Fruit fly (Drosophila melanogaster): ENCODE data around the gene Gs1l.

The Gs1l gene

dm6 chr2L:4456539-4456994, at the start of gene Gs1l:
Gs1l (minus strand) TSS chr2L:4456807.
- no peak for TF ChIP-seq fkh (GFP tag; optimal IDR thresholded peaks at IDR 0.05)
- TF ChIP-seq Eip75B (GFP tag; optimal IDR thresholded peaks at IDR 0.05), result peak; percentile 12
- no peak for TF ChIP-seq CG8319 (GFP tag; optimal IDR thresholded peaks at IDR 0.05)
- no peak for TF ChIP-seq Eip93F (GFP tag; optimal IDR thresholded peaks at IDR 0.05)
- no peak for TF ChIP-seq CG6792 (GFP tag; optimal IDR thresholded peaks at IDR 0.05)
- TF ChIP-seq CG6163 (GFP tag; IDR thresholded peaks at IDR 0.05), result 0 out of 3 replicates have a peak, but pooled peaks have one; percentile 26
- TF ChIP-seq eg (GFP tag; IDR thresholded peaks at IDR 0.05), result peak; percentile 53; the same call in 1 of the 3 replicates
- TF ChIP-seq CG9139 (GFP tag; optimal IDR thresholded peaks at IDR 0.05), result no peak
- no peak for TF ChIP-seq CG11762 (GFP tag; optimal IDR thresholded peaks at IDR 0.05; ENCODE audit: insufficient read depth)
- no peak for TF ChIP-seq CG4318 (GFP tag; optimal IDR thresholded peaks at IDR 0.05)
- peak; percentile 28 for TF ChIP-seq Sox14 (GFP tag; optimal IDR thresholded peaks at IDR 0.05)
- TF ChIP-seq Blimp-1 (GFP tag; optimal IDR thresholded peaks at IDR 0.05), result no peak
- no peak for TF ChIP-seq Gug (GFP tag; IDR thresholded peaks at IDR 0.05)
- peak; percentile 89 for TF ChIP-seq svp (GFP tag)
- TF ChIP-seq CG1621 (tag; optimal IDR thresholded peaks at IDR 0.05), result peak; percentile 35
- TF ChIP-seq vri (GFP tag; optimal IDR thresholded peaks at IDR 0.05), result peak; percentile 44
- TF ChIP-seq CG16779 (tag; optimal IDR thresholded peaks at IDR 0.05), result no peak
- TF ChIP-seq Sox15 (GFP tag; optimal IDR thresholded peaks at IDR 0.05), result no peak
- TF ChIP-seq Met (GFP tag; optimal IDR thresholded peaks at IDR 0.05), result peak; percentile 1
- no peak for TF ChIP-seq Hr39 (GFP tag; optimal IDR thresholded peaks at IDR 0.05)
- no peak for TF ChIP-seq fd85E (GFP tag; optimal IDR thresholded peaks at IDR 0.05)
- TF ChIP-seq lz (GFP tag; optimal IDR thresholded peaks at IDR 0.05), result no peak
- TF ChIP-seq CG10631 (GFP tag; optimal IDR thresholded peaks at IDR 0.05), result no peak
- TF ChIP-seq dsx (GFP tag; optimal IDR thresholded peaks at IDR 0.05; ENCODE audit: poor library complexity, severe bottlenecking), result peak; percentile 80
- peak; percentile 16 to 37 for TF ChIP-seq ss (GFP tag; optimal IDR thresholded peaks at IDR 0.05)
- peak; percentile 2 for TF ChIP-seq OdsH (GFP tag; optimal IDR thresholded peaks at IDR 0.05)
- peak; percentile 71 for TF ChIP-seq Eip78C (GFP tag)
- peak; percentile 0 for TF ChIP-seq CG6854 (GFP tag; optimal IDR thresholded peaks at IDR 0.05)
- no peak for TF ChIP-seq fd59A (GFP tag; optimal IDR thresholded peaks at IDR 0.05)
- TF ChIP-seq CG15336 (GFP tag; IDR thresholded peaks at IDR 0.05), result 0 out of 2 replicates have a peak, but pooled peaks have one; percentile 10
- peak; percentile 6 for TF ChIP-seq CG3032 (tag; optimal IDR thresholded peaks at IDR 0.05)
- TF ChIP-seq esn (GFP tag; optimal IDR thresholded peaks at IDR 0.05), result peak; percentile 28
- peak; percentile 24 for TF ChIP-seq topi (GFP tag; optimal IDR thresholded peaks at IDR 0.05)
- TF ChIP-seq Smox (GFP tag; optimal IDR thresholded peaks at IDR 0.05), result no peak

- TF ChIP-seq Lpt (GFP tag; optimal IDR thresholded peaks at IDR 0.05), result no peak
- peak; percentile 22; the same call in 1 of the 3 replicates for TF ChIP-seq eg (GFP tag; IDR thresholded peaks at IDR 0.05)
- TF ChIP-seq Blimp-1 (GFP tag; optimal IDR thresholded peaks at IDR 0.05), result no peak
- no peak for TF ChIP-seq fd85E (GFP tag; optimal IDR thresholded peaks at IDR 0.05)
- TF ChIP-seq CG9139 (GFP tag; optimal IDR thresholded peaks at IDR 0.05), result no peak
- no peak for TF ChIP-seq fkh (GFP tag; optimal IDR thresholded peaks at IDR 0.05)
- no peak for TF ChIP-seq CG6792 (GFP tag; optimal IDR thresholded peaks at IDR 0.05)
- no peak for TF ChIP-seq Gug (GFP tag; IDR thresholded peaks at IDR 0.05)
- no peak for TF ChIP-seq Sox15 (GFP tag; optimal IDR thresholded peaks at IDR 0.05)
- TF ChIP-seq net (GFP tag; optimal IDR thresholded peaks at IDR 0.05), result no peak
- TF ChIP-seq CG11294 (GFP tag; IDR thresholded peaks at IDR 0.05), result no peak
- no peak for TF ChIP-seq CG4318 (GFP tag; optimal IDR thresholded peaks at IDR 0.05)
- TF ChIP-seq CG3919 (GFP tag; optimal IDR thresholded peaks at IDR 0.05), result peak; percentile 26
- no peak for TF ChIP-seq CG31627 (GFP tag; optimal IDR thresholded peaks at IDR 0.05)
- peak; percentile 37 for TF ChIP-seq achi (GFP tag; optimal IDR thresholded peaks at IDR 0.05)
- no peak for TF ChIP-seq CG6163 (GFP tag; IDR thresholded peaks at IDR 0.05)
- TF ChIP-seq Eip78C (GFP tag), result peak; percentile 57
- TF ChIP-seq CG10669 (GFP tag; optimal IDR thresholded peaks at IDR 0.05), result no peak
- TF ChIP-seq CG16779 (tag; optimal IDR thresholded peaks at IDR 0.05), result no peak
- TF ChIP-seq CG6276 (GFP tag; optimal IDR thresholded peaks at IDR 0.05), result no peak
- no peak for TF ChIP-seq ss (GFP tag; optimal IDR thresholded peaks at IDR 0.05)
- no peak for TF ChIP-seq CG32006 (GFP tag; optimal IDR thresholded peaks at IDR 0.05)
- no peak for TF ChIP-seq CG11762 (GFP tag; optimal IDR thresholded peaks at IDR 0.05; ENCODE audit: insufficient read depth)
These were observed 21.4 kb upstream of the Gs1l start for dm6 chr2L:4477978-4478377.
